Worm (Caenorhabditis elegans): ENCODE results near the gene acs-7.

Gene acs-7

DNA sequence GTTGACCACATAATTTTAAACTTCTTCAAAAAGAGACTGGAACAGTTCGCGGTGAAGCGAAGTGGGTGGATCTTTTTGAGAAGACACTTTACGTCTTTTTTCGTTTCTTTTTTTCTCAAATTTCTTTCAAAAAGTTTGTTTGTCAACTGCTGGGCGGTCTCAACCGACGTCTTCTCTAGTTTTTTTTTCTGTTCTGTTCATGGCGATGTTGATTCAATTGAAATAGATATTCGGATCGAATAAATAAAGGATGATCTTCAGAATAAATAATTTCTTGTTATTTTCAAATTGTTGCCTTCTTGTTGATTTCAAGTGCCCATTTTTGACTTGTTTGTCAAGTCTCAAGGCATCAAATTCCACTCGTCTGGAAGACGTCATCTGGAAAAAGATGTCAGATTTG lies 41.4 kb upstream of the acs-7 start, which contains the start of gene T26C5.4:
TSS of gene T26C5.4 (minus strand) at position 101 of the 400 bp plus-strand sequence.
- no peak for TF ChIP-seq fos-1 (tag; optimal IDR thresholded peaks at IDR 0.05)
- TF ChIP-seq nhr-67 (tag; optimal IDR thresholded peaks at IDR 0.05), result no peak
- TF ChIP-seq tbx-2 (tag; optimal IDR thresholded peaks at IDR 0.05), result no peak
- TF ChIP-seq R02D3.7 (tag; optimal IDR thresholded peaks at IDR 0.05), result no peak
- TF ChIP-seq unc-62 (GFP tag; optimal IDR thresholded peaks at IDR 0.05), result no peak
- no peak for TF ChIP-seq ceh-16 (tag; optimal IDR thresholded peaks at IDR 0.05)
- TF ChIP-seq mml-1 (tag; optimal IDR thresholded peaks at IDR 0.05), result no peak
- TF ChIP-seq nhr-237 (tag; optimal IDR thresholded peaks at IDR 0.05), result no peak
- TF ChIP-seq daf-12 (tag; optimal IDR thresholded peaks at IDR 0.05), result no peak
- no peak for TF ChIP-seq lin-39 (tag; optimal IDR thresholded peaks at IDR 0.05)
- TF ChIP-seq unc-39 (tag; optimal IDR thresholded peaks at IDR 0.05), result no peak
- no peak for TF ChIP-seq lsy-12 (tag; optimal IDR thresholded peaks at IDR 0.05)
- TF ChIP-seq fkh-10 (GFP tag; optimal IDR thresholded peaks at IDR 0.05), result no peak
- no peak for TF ChIP-seq nhr-11 (tag; optimal IDR thresholded peaks at IDR 0.05)
- no peak for TF ChIP-seq skn-1 (tag; optimal IDR thresholded peaks at IDR 0.05)

DNA sequence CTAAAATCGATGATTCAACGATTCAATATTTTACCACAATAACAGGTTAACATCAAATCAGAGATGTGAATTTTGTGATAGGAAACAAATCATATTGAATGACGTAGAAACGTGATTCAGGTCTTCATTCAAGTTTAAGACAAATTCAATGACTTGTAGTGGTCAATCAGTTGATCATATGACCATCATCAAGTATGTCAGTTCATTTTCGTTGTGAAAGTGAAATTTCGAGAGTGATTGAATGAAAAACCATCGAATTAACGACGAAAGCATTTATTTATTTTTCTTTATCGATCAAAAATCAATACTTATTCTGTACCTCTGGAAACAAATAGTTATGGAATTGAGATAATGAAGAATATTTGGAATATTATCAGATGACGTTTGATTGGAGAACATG lies 40.3 kb upstream of the acs-7 start:
- TF ChIP-seq pha-4 (tag; optimal IDR thresholded peaks at IDR 0.05), result no peak
- TF ChIP-seq ztf-4 (tag; optimal IDR thresholded peaks at IDR 0.05), result no peak
- TF ChIP-seq nhr-25 (tag; optimal IDR thresholded peaks at IDR 0.05), result peak; percentile 19

DNA sequence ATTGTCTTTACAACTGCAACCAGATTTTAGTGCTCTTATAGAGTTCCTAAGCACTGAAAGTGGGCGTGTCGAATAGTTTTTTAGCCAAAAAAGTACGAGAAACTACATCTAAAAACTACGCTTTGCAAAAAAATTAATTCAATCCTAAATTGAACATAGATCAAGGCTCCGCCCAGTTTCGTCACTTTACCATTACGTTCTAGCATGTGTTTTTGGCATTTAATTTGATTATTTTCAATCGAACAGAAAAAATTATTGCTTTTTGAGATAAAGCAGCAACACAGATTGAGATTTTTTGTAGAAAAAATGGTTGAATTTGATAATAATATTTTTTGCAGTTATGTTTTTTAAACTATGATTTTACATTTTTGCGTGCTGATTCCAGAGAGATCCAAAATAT lies 37.6 kb upstream of the acs-7 start, which contains the start of gene nlp-82:
TSS of gene nlp-82 (minus strand) at position 101 of the 400 bp plus-strand sequence.
- TF ChIP-seq lsy-12 (tag; optimal IDR thresholded peaks at IDR 0.05) (no peak), fos-1 (tag; optimal IDR thresholded peaks at IDR 0.05) (no peak), snpc-4 (tag; optimal IDR thresholded peaks at IDR 0.05) (no peak), nhr-77 (tag; optimal IDR thresholded peaks at IDR 0.05) (no peak), aly-2 (tag; optimal IDR thresholded peaks at IDR 0.05) (no peak), nhr-11 (tag; optimal IDR thresholded peaks at IDR 0.05) (no peak), mml-1 (tag; optimal IDR thresholded peaks at IDR 0.05) (no peak), ceh-16 (tag; optimal IDR thresholded peaks at IDR 0.05) (no peak)

DNA sequence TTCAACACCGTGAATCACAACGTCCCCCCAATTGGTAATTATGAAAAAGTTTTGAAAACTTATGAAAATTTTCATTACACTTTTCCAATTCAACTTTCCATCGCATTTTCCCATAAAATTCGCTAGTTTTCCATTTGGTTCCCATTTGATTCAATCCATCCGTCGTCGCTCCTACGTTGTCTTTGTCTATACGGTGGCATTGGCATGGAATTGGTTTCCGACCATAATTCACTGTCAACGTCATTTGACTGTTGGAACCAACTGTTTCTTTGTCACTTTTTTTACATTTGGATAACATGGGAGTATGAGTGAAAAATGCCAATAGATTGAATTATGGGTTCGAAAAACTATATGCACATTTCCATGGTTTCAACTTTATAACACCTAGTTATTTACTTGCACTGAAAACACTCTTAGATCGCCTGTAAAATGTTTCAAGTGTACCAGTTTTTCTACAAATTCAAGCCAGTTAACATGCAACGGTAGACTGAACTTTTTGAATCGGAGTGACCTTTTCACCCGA lies 33.7 kb upstream of the acs-7 start:
- no peak for TF ChIP-seq fkh-10 (GFP tag; optimal IDR thresholded peaks at IDR 0.05)
- no peak for TF ChIP-seq R02D3.7 (tag; optimal IDR thresholded peaks at IDR 0.05)
- no peak for TF ChIP-seq unc-39 (tag; optimal IDR thresholded peaks at IDR 0.05)
- TF ChIP-seq nhr-237 (tag; optimal IDR thresholded peaks at IDR 0.05), result no peak
- TF ChIP-seq elt-2 (tag; optimal IDR thresholded peaks at IDR 0.05), result no peak
- TF ChIP-seq daf-12 (tag; optimal IDR thresholded peaks at IDR 0.05), result no peak
- no peak for TF ChIP-seq unc-62 (GFP tag; optimal IDR thresholded peaks at IDR 0.05)
- no peak for TF ChIP-seq hmg-11 (tag; optimal IDR thresholded peaks at IDR 0.05)
- no peak for TF ChIP-seq tbx-2 (tag; optimal IDR thresholded peaks at IDR 0.05)
- no peak for TF ChIP-seq mdl-1 (tag; optimal IDR thresholded peaks at IDR 0.05)
- no peak for TF ChIP-seq lin-39 (tag; optimal IDR thresholded peaks at IDR 0.05)
- TF ChIP-seq ceh-9 (tag; optimal IDR thresholded peaks at IDR 0.05), result no peak
- TF ChIP-seq elt-3 (tag; optimal IDR thresholded peaks at IDR 0.05), result no peak
- no peak for TF ChIP-seq nhr-67 (tag; optimal IDR thresholded peaks at IDR 0.05)
- no peak for TF ChIP-seq egl-27 (tag; optimal IDR thresholded peaks at IDR 0.05)
- no peak for TF ChIP-seq lsy-12 (tag; optimal IDR thresholded peaks at IDR 0.05)
- TF ChIP-seq skn-1 (tag; optimal IDR thresholded peaks at IDR 0.05), result no peak

DNA sequence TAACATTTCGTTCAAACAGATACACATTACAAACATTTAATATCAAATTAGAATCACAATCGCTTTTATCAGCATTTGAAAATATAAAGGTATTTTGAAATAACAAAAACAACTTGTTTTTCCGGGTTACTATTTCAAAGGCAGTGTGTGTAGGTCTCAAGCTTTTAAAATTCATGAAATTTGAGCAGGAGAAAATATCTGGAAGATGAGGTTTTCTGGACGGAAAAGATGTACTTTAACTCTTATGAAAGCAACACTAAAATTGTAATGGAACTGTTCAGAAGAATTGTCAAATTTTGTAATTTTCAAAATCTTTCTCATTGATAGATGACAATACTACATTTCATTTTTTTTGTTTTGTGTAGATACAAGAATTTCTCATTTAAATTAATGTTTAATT lies 33.3 kb upstream of the acs-7 start:
- TF ChIP-seq nhr-76 (tag; optimal IDR thresholded peaks at IDR 0.05) (no peak), nhr-237 (tag; optimal IDR thresholded peaks at IDR 0.05) (no peak), ZK546.5 (tag; optimal IDR thresholded peaks at IDR 0.05) (no peak), elt-2 (tag; optimal IDR thresholded peaks at IDR 0.05) (no peak), ztf-11 (tag; optimal IDR thresholded peaks at IDR 0.05) (no peak), eor-1 (tag; optimal IDR thresholded peaks at IDR 0.05) (no peak), nhr-43 (tag; optimal IDR thresholded peaks at IDR 0.05; ENCODE audit: poor library complexity, severe bottlenecking) (no peak), nhr-23 (tag; optimal IDR thresholded peaks at IDR 0.05) (no peak), nhr-67 (tag; optimal IDR thresholded peaks at IDR 0.05) (no peak)
